Fruit fly (Drosophila melanogaster) Kc167 (cell line): ENCODE results near the gene sxe2.

Source experiments
- Myc ChIP-seq: fragments of >200 bp; optimal IDR thresholded peaks from 2 replicates; lab custom pipeline; 2017; ENCODE audit warnings: missing external identifiers
- Sin3A ChIP-seq: fragments of >200 bp; optimal IDR thresholded peaks from 2 replicates; lab custom pipeline; 2018; ENCODE audit warnings: missing external identifiers
- h ChIP-seq: fragments of >200 bp; optimal IDR thresholded peaks from 3 replicates; lab custom pipeline; 2018; ENCODE audit warnings: missing external identifiers
- insv ChIP-seq: fragments of >200 bp; optimal IDR thresholded peaks from 3 replicates; lab custom pipeline; 2018; ENCODE audit warnings: missing external identifiers
- psq ChIP-seq: fragments of >200 bp; optimal IDR thresholded peaks from 2 replicates; lab custom pipeline; 2017; ENCODE audit warnings: missing external identifiers
- ttk ChIP-seq: sonication (Bioruptor generic); optimal IDR thresholded peaks from 2 replicates; lab custom pipeline; 2017; ENCODE audit warnings: missing external identifiers

DNA sequence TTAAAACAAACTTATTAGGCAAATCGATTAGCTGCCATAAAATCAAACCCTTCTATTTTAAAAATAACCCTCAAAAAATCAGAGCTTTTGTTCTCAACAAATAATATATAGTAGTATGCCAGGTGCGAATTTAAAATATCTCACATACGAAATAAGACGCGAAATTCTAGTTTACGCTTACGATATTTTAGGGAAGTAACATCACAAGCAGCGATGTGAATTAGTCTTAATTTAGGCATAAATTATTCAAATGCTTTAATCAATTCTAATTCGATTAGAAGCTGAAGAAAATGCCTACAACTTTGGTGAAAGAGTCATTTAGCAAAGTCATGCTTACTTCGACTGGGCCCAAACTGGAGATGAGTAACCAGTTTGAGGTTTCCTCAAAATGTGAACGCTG is at the start of gene sxe2:
- no peak for TF ChIP-seq Sin3A (lab: Kevin White, UChicago)
- TF ChIP-seq insv (lab: Kevin White, UChicago), result no peak
- TF ChIP-seq Myc (lab: Kevin White, UChicago), result no peak
- TF ChIP-seq psq (lab: Kevin White, UChicago), result no peak
- TF ChIP-seq ttk (lab: Kevin White, UChicago), result no peak
- no peak for TF ChIP-seq h (lab: Kevin White, UChicago)
